Worm (Caenorhabditis elegans) whole organism, L1 larva: ENCODE data around the gene srt-16.

Source experiments
- C04F5.9 ChIP-seq: sonication (generic microtip); optimal IDR thresholded peaks from 2 replicates; lab custom pipeline; 2016; ENCODE audit warnings: missing genetic modification characterization, missing compliant biosample characterization
- Y116A8C.19 ChIP-seq: sonication (generic microtip); optimal IDR thresholded peaks from 2 replicates; lab custom pipeline; 2016; ENCODE audit warnings: missing compliant biosample characterization, missing genetic modification characterization, borderline replicate concordance
- aha-1 ChIP-seq: fragments of 150-350 bp; optimal IDR thresholded peaks from 2 replicates; lab custom pipeline; 2014; ENCODE audit warnings: missing biosample characterization, missing genetic modification characterization
- aly-2 ChIP-seq: fragments of 150-350 bp; optimal IDR thresholded peaks from 2 replicates; lab custom pipeline; 2014; ENCODE audit warnings: missing biosample characterization, missing genetic modification characterization
- ceh-8 ChIP-seq: fragments of 200-800 bp; sonication (Bioruptor generic); optimal IDR thresholded peaks from 2 replicates; lab custom pipeline; 2018; ENCODE audit warnings: mild to moderate bottlenecking, missing genetic modification characterization, moderate library complexity, missing compliant biosample characterization
- ceh-90 ChIP-seq: sonication (generic microtip); optimal IDR thresholded peaks from 2 replicates; lab custom pipeline; 2016; ENCODE audit warnings: missing genetic modification characterization, missing compliant biosample characterization
- ces-1 ChIP-seq: fragments of 150-350 bp; optimal IDR thresholded peaks from 2 replicates; lab custom pipeline; 2014; ENCODE audit warnings: missing biosample characterization, missing genetic modification reagents, missing genetic modification characterization
- dpl-1 ChIP-seq, 3 experiments: fragments of 150-350 bp in 2 of 3; sonication (generic microtip) in 1 of 3; optimal IDR thresholded peaks; 2 replicates each; lab custom pipeline; 2014 to 2017; ENCODE audit warnings: missing biosample characterization in 3 of 3, missing genetic modification characterization in 3 of 3, missing genetic modification reagents in 3 of 3
- dsc-1 ChIP-seq: sonication (generic microtip); optimal IDR thresholded peaks from 2 replicates; lab custom pipeline; 2016; ENCODE audit warnings: mild to moderate bottlenecking, missing genetic modification characterization, missing compliant biosample characterization
- efl-1 ChIP-seq, 4 experiments: fragments of 150-350 bp; optimal IDR thresholded peaks in 3 of 4; peaks in 1 of 4; 1 replicate in 1 of 4; 2 replicates in 3 of 4; lab custom pipeline; 2014; ENCODE audit warnings: missing biosample characterization in 2 of 4, missing genetic modification characterization in 2 of 4, missing genetic modification reagents in 2 of 4
- egl-13 ChIP-seq: sonication (generic microtip); optimal IDR thresholded peaks from 2 replicates; lab custom pipeline; 2016; ENCODE audit warnings: missing genotype, missing genetic modification reagents, missing genetic modification characterization, missing compliant biosample characterization
- egl-27 ChIP-seq, 2 experiments: fragments of 150-350 bp in 1 of 2; sonication (generic microtip); optimal IDR thresholded peaks; 3 replicates each; lab custom pipeline; 2017 to 2018; ENCODE audit warnings: missing biosample characterization in 2 of 2, missing genetic modification characterization in 2 of 2, missing genetic modification reagents in 2 of 2
- fos-1 ChIP-seq: fragments of 150-350 bp; optimal IDR thresholded peaks from 2 replicates; lab custom pipeline; 2014; ENCODE audit warnings: missing biosample characterization, missing genetic modification characterization
- hpl-2 ChIP-seq: fragments of 150-350 bp; optimal IDR thresholded peaks from 2 replicates; lab custom pipeline; 2014; ENCODE audit warnings: missing biosample characterization, missing genetic modification reagents, missing genetic modification characterization
- isw-1 ChIP-seq: fragments of 200-800 bp; sonication (Bioruptor generic); IDR thresholded peaks from 2 replicates; pipeline ENCODE4 v1.3.6; 2022; ENCODE audit warnings: missing genetic modification characterization, missing compliant biosample characterization
- jun-1 ChIP-seq: fragments of 150-350 bp; optimal IDR thresholded peaks from 2 replicates; lab custom pipeline; 2014; ENCODE audit warnings: missing biosample characterization, missing genetic modification reagents, missing genetic modification characterization
- lin-39 ChIP-seq: fragments of 150-350 bp; optimal IDR thresholded peaks from 2 replicates; lab custom pipeline; 2014; ENCODE audit warnings: missing biosample characterization, missing genetic modification reagents, missing genetic modification characterization
- lsy-2 ChIP-seq, 2 experiments: fragments of 150-350 bp; optimal IDR thresholded peaks; 2 replicates each; lab custom pipeline; 2014; ENCODE audit warnings: missing biosample characterization in 2 of 2, missing genetic modification characterization in 2 of 2
- mef-2 ChIP-seq: fragments of 150-350 bp; optimal IDR thresholded peaks from 2 replicates; lab custom pipeline; 2014; ENCODE audit warnings: missing biosample characterization, missing genetic modification characterization
- mep-1 ChIP-seq: fragments of 150-350 bp; optimal IDR thresholded peaks from 2 replicates; lab custom pipeline; 2014; ENCODE audit warnings: missing biosample characterization, missing genetic modification characterization
- nhr-20 ChIP-seq: sonication (generic microtip); optimal IDR thresholded peaks from 2 replicates; lab custom pipeline; 2016; ENCODE audit warnings: mild to moderate bottlenecking, missing genetic modification characterization, missing compliant biosample characterization
- nhr-28 ChIP-seq: fragments of 150-350 bp; optimal IDR thresholded peaks from 2 replicates; lab custom pipeline; 2014; ENCODE audit warnings: missing biosample characterization, missing genetic modification characterization
- nhr-47 ChIP-seq: sonication (generic microtip); optimal IDR thresholded peaks from 2 replicates; lab custom pipeline; 2016; ENCODE audit warnings: mild to moderate bottlenecking, missing genetic modification characterization, moderate library complexity, missing compliant biosample characterization
- nhr-76 ChIP-seq: sonication (generic microtip); optimal IDR thresholded peaks from 2 replicates; lab custom pipeline; 2017; ENCODE audit warnings: missing biosample characterization, missing genetic modification characterization
- pqm-1 ChIP-seq: sonication (generic microtip); optimal IDR thresholded peaks from 3 replicates; lab custom pipeline; 2017; ENCODE audit warnings: missing biosample characterization, missing genetic modification characterization
- sox-4 ChIP-seq: sonication (generic microtip); optimal IDR thresholded peaks from 2 replicates; lab custom pipeline; 2016; ENCODE audit warnings: missing genetic modification characterization, missing compliant biosample characterization
- sptf-1 ChIP-seq: fragments of 150-350 bp; optimal IDR thresholded peaks from 2 replicates; lab custom pipeline; 2014; ENCODE audit warnings: missing biosample characterization, missing genetic modification characterization
- sup-37 ChIP-seq: fragments of 200-800 bp; sonication (Bioruptor generic); optimal IDR thresholded peaks from 2 replicates; lab custom pipeline; 2018; ENCODE audit warnings: mild to moderate bottlenecking, missing genetic modification characterization, missing compliant biosample characterization
- tbx-2 ChIP-seq: sonication (generic microtip); optimal IDR thresholded peaks from 2 replicates; lab custom pipeline; 2016; ENCODE audit warnings: missing genetic modification characterization, missing compliant biosample characterization
- tlp-1 ChIP-seq: fragments of 150-350 bp; optimal IDR thresholded peaks from 2 replicates; lab custom pipeline; 2014; ENCODE audit warnings: missing biosample characterization, missing genetic modification characterization
- unc-130 ChIP-seq: fragments of 150-350 bp; optimal IDR thresholded peaks from 2 replicates; lab custom pipeline; 2017; ENCODE audit warnings: missing biosample characterization, missing genetic modification characterization, inconsistent platforms
- unc-62 ChIP-seq: fragments of 150-350 bp; optimal IDR thresholded peaks from 2 replicates; lab custom pipeline; 2014; ENCODE audit warnings: missing biosample characterization, missing genetic modification reagents, missing genetic modification characterization
- xbp-1 ChIP-seq: sonication (generic microtip); optimal IDR thresholded peaks from 2 replicates; lab custom pipeline; 2016; ENCODE audit warnings: missing genetic modification characterization, missing compliant biosample characterization
- zip-4 ChIP-seq: fragments of 200-800 bp; sonication (Bioruptor generic); optimal IDR thresholded peaks from 2 replicates; lab custom pipeline; 2018; ENCODE audit warnings: mild to moderate bottlenecking, missing genetic modification characterization, moderate library complexity, missing compliant biosample characterization
- ztf-11 ChIP-seq, 2 experiments: sonication (generic microtip); optimal IDR thresholded peaks; 2 replicates each; lab custom pipeline; 2016 to 2017; ENCODE audit warnings: missing genetic modification characterization in 2 of 2, missing biosample characterization in 1 of 2, missing compliant biosample characterization in 1 of 2
- ztf-4 ChIP-seq: fragments of 150-350 bp; optimal IDR thresholded peaks from 2 replicates; lab custom pipeline; 2014; ENCODE audit warnings: missing biosample characterization, missing genetic modification characterization

Gene srt-16

ce11 chrV:3088768-3089167 is 24.4 kb upstream of the srt-16 start, which contains the start of gene acs-21:
Gene acs-21, plus strand, starts transcription at chrV:3089068.
- TF ChIP-seq ceh-8 (no peak), aha-1 (tag; lab: Kevin White, UChicago) (no peak), C04F5.9 (no peak), nhr-20 (no peak), nhr-76 (tag; lab: Kevin White, UChicago) (no peak)

ce11 chrV:3086260-3086659 is 21.9 kb upstream of the srt-16 start, which contains the start of gene srt-8:
Gene srt-8, plus strand, starts transcription at chrV:3086560.
- TF ChIP-seq zip-4 (GFP tag; lab: Kevin White, UChicago) (no peak), ceh-90 (no peak), efl-1 (optimal IDR thresholded peaks at IDR 0.05; lab: Kevin White, UChicago) (no peak), efl-1 (GFP tag; optimal IDR thresholded peaks at IDR 0.05 in 1 of 2; lab: Kevin White, UChicago) (no peak), xbp-1 (tag; lab: Kevin White, UChicago) (no peak), tlp-1 (tag; lab: Kevin White, UChicago) (no peak), aly-2 (no peak), egl-27 (tag; optimal IDR thresholded peaks at IDR 0.05; lab: Kevin White, UChicago) (no peak), egl-13 (tag; lab: Kevin White, UChicago) (no peak), unc-62 (no peak), sox-4 (tag; lab: Kevin White, UChicago) (no peak), mep-1 (tag; lab: Kevin White, UChicago) (no peak), pqm-1 (tag; lab: Kevin White, UChicago) (no peak), tbx-2 (tag; lab: Kevin White, UChicago) (no peak), isw-1 (GFP tag; lab: Robert Waterston, UW) (no peak), unc-130 (tag; lab: Kevin White, UChicago) (no peak), mef-2 (tag; lab: Kevin White, UChicago) (no peak)

- TF ChIP-seq hpl-2 (GFP tag; lab: Kevin White, UChicago) (no peak), nhr-47 (tag; lab: Kevin White, UChicago) (no peak), sox-4 (tag; lab: Kevin White, UChicago) (no peak), sptf-1 (tag; lab: Kevin White, UChicago) (no peak), pqm-1 (tag; lab: Kevin White, UChicago) (no peak), isw-1 (GFP tag; lab: Robert Waterston, UW) (no peak), ztf-4 (tag; lab: Kevin White, UChicago) (no peak), sup-37 (GFP tag; lab: Kevin White, UChicago) (no peak), lin-39 (no peak), C04F5.9 (no peak), dpl-1 (GFP tag; optimal IDR thresholded peaks at IDR 0.05; lab: Kevin White, UChicago) (no peak), ces-1 (no peak)
Observed at ce11 chrV:3081471-3081870, 17.2 kb upstream of the srt-16 start, which contains the start of gene srt-7. Gene srt-7, plus strand, starts transcription at chrV:3081771.

- TF ChIP-seq lin-39: no peak
- no peak for TF ChIP-seq lsy-2 (tag; optimal IDR thresholded peaks at IDR 0.05; lab: Kevin White, UChicago)
Observed at ce11 chrV:3080792-3081191, 16.5 kb upstream of the srt-16 start, which contains the start of gene srt-5. Gene srt-5, minus strand, starts transcription at chrV:3080892.

- no peak for TF ChIP-seq ceh-8
- no peak for TF ChIP-seq dsc-1 (tag; lab: Kevin White, UChicago)
- TF ChIP-seq mep-1 (tag; lab: Kevin White, UChicago): no peak
- TF ChIP-seq tlp-1 (tag; lab: Kevin White, UChicago): no peak
- no peak for TF ChIP-seq fos-1 (tag; lab: Kevin White, UChicago)
- no peak for TF ChIP-seq nhr-28 (tag; lab: Kevin White, UChicago)
- no peak for TF ChIP-seq Y116A8C.19 (tag; lab: Kevin White, UChicago)
- no peak for TF ChIP-seq ztf-11 (tag; optimal IDR thresholded peaks at IDR 0.05; lab: Kevin White, UChicago)
- no peak for TF ChIP-seq nhr-76 (tag; lab: Kevin White, UChicago)
- no peak for TF ChIP-seq lsy-2 (tag; optimal IDR thresholded peaks at IDR 0.05; lab: Kevin White, UChicago)
- TF ChIP-seq jun-1 (tag; lab: Kevin White, UChicago): no peak
Observed at ce11 chrV:3071548-3071947, 7.2 kb upstream of the srt-16 start, which contains the start of gene C50H11.13. Gene C50H11.13, minus strand, starts transcription at chrV:3071648.
